Fruit fly (Drosophila melanogaster): ENCODE data around the gene psidin.

psidin gene

dm6 chr3R:19998418-19998817 lies 23.1 kb upstream of the psidin start (continued):
- peak in 1 of 2 experiments; percentile 87 for TF ChIP-seq eve (GFP tag; optimal IDR thresholded peaks at IDR 0.05)
- TF ChIP-seq CG10462 (GFP tag; optimal IDR thresholded peaks at IDR 0.05) = peak; percentile 66
- TF ChIP-seq CG9932 (GFP tag; IDR thresholded peaks at IDR 0.05) = 0 out of 2 replicates have a peak, but pooled peaks have one; percentile 19
- no peak for TF ChIP-seq zf30C (GFP tag; optimal IDR thresholded peaks at IDR 0.05)
- peak; percentile 77 for TF ChIP-seq CG12391 (tag; optimal IDR thresholded peaks at IDR 0.05)
- no peak for TF ChIP-seq CG15479 (GFP tag; optimal IDR thresholded peaks at IDR 0.05)
- TF ChIP-seq dati (GFP tag; IDR thresholded peaks at IDR 0.05) = no peak
- no peak for TF ChIP-seq Dip2 (GFP tag; IDR thresholded peaks at IDR 0.05)
- no peak for TF ChIP-seq MBD-R2 (GFP tag; IDR thresholded peaks at IDR 0.05)
- peak; percentile 81 for TF ChIP-seq CG6254 (GFP tag; optimal IDR thresholded peaks at IDR 0.05)
- TF ChIP-seq Drgx (GFP tag; IDR thresholded peaks at IDR 0.05) = peak; percentile 72
- peak; percentile 51 for TF ChIP-seq CG9727 (GFP tag; optimal IDR thresholded peaks at IDR 0.05)
- TF ChIP-seq gsb (GFP tag; IDR thresholded peaks at IDR 0.05) = peak; percentile 37; the same call in 1 of the 2 replicates
- TF ChIP-seq NfI (GFP tag; optimal IDR thresholded peaks at IDR 0.05) = peak; percentile 62
- peak; percentile 66 for TF ChIP-seq NC2β (GFP tag; optimal IDR thresholded peaks at IDR 0.05)
- peak; percentile 29 for TF ChIP-seq CG11398 (GFP tag; optimal IDR thresholded peaks at IDR 0.05)
- TF ChIP-seq CG31224 (GFP tag; IDR thresholded peaks at IDR 0.05) = no peak
- TF ChIP-seq CG8290 (GFP tag; optimal IDR thresholded peaks at IDR 0.05) = peak; percentile 53
- peak in 1 of 2 experiments; percentile 50 for TF ChIP-seq CG8290 (tag; optimal IDR thresholded peaks at IDR 0.05)
- no peak for TF ChIP-seq inv (GFP tag; IDR thresholded peaks at IDR 0.05; ENCODE audit: partially characterized antibody)
- peak; percentile 15 for TF ChIP-seq fd3F (GFP tag; optimal IDR thresholded peaks at IDR 0.05)
- no peak for TF ChIP-seq bigmax (GFP tag; optimal IDR thresholded peaks at IDR 0.05)
- TF ChIP-seq H2.0 (GFP tag; IDR thresholded peaks at IDR 0.05) = peak; percentile 86
- TF ChIP-seq CG8089 (GFP tag; optimal IDR thresholded peaks at IDR 0.05) = no peak
- peak; percentile 73 for TF ChIP-seq CG2678 (tag; optimal IDR thresholded peaks at IDR 0.05)
- peak; percentile 65 for TF ChIP-seq CG4730 (GFP tag; IDR thresholded peaks at IDR 0.05)
- TF ChIP-seq hb (GFP tag; IDR thresholded peaks at IDR 0.05; ENCODE audit: partially characterized antibody) = no peak
- TF ChIP-seq Spps (tag; optimal IDR thresholded peaks at IDR 0.05) = peak; percentile 75
- TF ChIP-seq C15 (GFP tag; IDR thresholded peaks at IDR 0.05) = 0 out of 3 replicates have a peak, but pooled peaks have one; percentile 36
- TF ChIP-seq CG10366 (GFP tag; IDR thresholded peaks at IDR 0.05) = peak; percentile 79
- TF ChIP-seq Ets97D (GFP tag; optimal IDR thresholded peaks at IDR 0.05) = no peak
- TF ChIP-seq Atf-2 (GFP tag; optimal IDR thresholded peaks at IDR 0.05) = peak; percentile 59
- TF ChIP-seq CG9817 (tag; optimal IDR thresholded peaks at IDR 0.05) = peak; percentile 64
- TF ChIP-seq Chrac-16 (GFP tag; optimal IDR thresholded peaks at IDR 0.05) = peak; percentile 71
- peak; percentile 46 for TF ChIP-seq org-1 (GFP tag; optimal IDR thresholded peaks at IDR 0.05)
- TF ChIP-seq ro (GFP tag; IDR thresholded peaks at IDR 0.05) = 0 out of 2 replicates have a peak, but pooled peaks have one; percentile 24
- peak; percentile 76 for TF ChIP-seq Six4 (GFP tag; optimal IDR thresholded peaks at IDR 0.05)
- TF ChIP-seq MTF-1 (GFP tag; optimal IDR thresholded peaks at IDR 0.05; ENCODE audit: borderline replicate concordance) = no peak
- TF ChIP-seq pita (GFP tag; optimal IDR thresholded peaks at IDR 0.05) = no peak
- TF ChIP-seq Ada2b (GFP tag; IDR thresholded peaks at IDR 0.05) = peak; percentile 67
- peak; percentile 84 for TF ChIP-seq CG11504 (tag; optimal IDR thresholded peaks at IDR 0.05)
- peak; percentile 27 for TF ChIP-seq da (GFP tag; optimal IDR thresholded peaks at IDR 0.05)
- TF ChIP-seq CG10959 (GFP tag; IDR thresholded peaks at IDR 0.05) = peak; percentile 83
- no peak for TF ChIP-seq al (GFP tag; IDR thresholded peaks at IDR 0.05)
- peak; percentile 47 for TF ChIP-seq HHEX (GFP tag; optimal IDR thresholded peaks at IDR 0.05)
- TF ChIP-seq seq (GFP tag; IDR thresholded peaks at IDR 0.05) = no peak
- TF ChIP-seq CG30431 (GFP tag; optimal IDR thresholded peaks at IDR 0.05) = peak; percentile 75
- peak; percentile 61; the same call in 1 of the 3 replicates for TF ChIP-seq tgo (GFP tag; IDR thresholded peaks at IDR 0.05)
- TF ChIP-seq pum (GFP tag; optimal IDR thresholded peaks at IDR 0.05) = peak; percentile 75
- TF ChIP-seq Elba2 (GFP tag; optimal IDR thresholded peaks at IDR 0.05) = no peak
- peak; percentile 96 for TF ChIP-seq sens (GFP tag)

Data from whole organism, embryonic.